Worm (Caenorhabditis elegans) whole organism, mixed stage, embryonic: ENCODE results near the gene F41H8.1.

ENCODE experiments used
- blmp-1 ChIP-seq: fragments of 150-350 bp; optimal IDR thresholded peaks from 2 replicates; lab custom pipeline; 2014; ENCODE audit warnings: missing biosample characterization, missing genetic modification characterization
- lsy-2 ChIP-seq: fragments of 150-350 bp; optimal IDR thresholded peaks from 2 replicates; lab custom pipeline; 2014; ENCODE audit warnings: missing biosample characterization, missing genetic modification characterization

DNA sequence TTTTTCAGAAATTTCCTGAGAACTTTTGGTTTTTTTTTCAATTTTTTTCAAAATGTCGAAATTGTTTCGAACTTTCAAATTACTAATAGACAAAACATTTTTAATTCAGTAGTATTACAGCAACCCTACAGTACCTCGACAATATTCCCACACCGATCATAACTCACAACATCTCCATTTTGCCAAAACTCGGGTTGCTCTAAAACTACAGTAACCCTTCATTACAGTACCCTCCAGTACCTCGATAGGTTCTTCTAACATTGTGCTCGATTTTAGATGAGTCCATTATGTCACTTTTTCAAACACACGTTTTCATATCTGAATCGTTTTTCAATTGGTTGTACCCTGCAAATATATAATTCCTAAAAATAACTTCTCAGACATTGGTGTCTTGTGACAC is 15.6 kb downstream of the F41H8.1 start:
- TF ChIP-seq blmp-1 (tag; lab: Kevin White, UChicago) (no peak), lsy-2 (tag; lab: Kevin White, UChicago) (no peak)
